Worm (Caenorhabditis elegans) whole organism, L4 larva: ENCODE results near the gene col-172.
A peak's percentile ranks its signal among the peaks of the same experiment; 100 is the strongest.

ENCODE experiments used
- F10B5.3 ChIP-seq: sonication (generic microtip); optimal IDR thresholded peaks from 2 replicates; lab custom pipeline; 2016; ENCODE audit warnings: mild to moderate bottlenecking, missing genetic modification characterization, missing compliant biosample characterization
- F44E2.7 ChIP-seq: fragments of 200-800 bp; sonication (Bioruptor generic); IDR thresholded peaks from 2 replicates; pipeline ENCODE4 v2.1.2; 2022; ENCODE audit warnings: missing genetic modification characterization, missing compliant biosample characterization
- R02D3.7 ChIP-seq: fragments of 150-350 bp; sonication (generic microtip); optimal IDR thresholded peaks from 3 replicates; lab custom pipeline; 2014; ENCODE audit warnings: missing biosample characterization, missing genetic modification characterization
- T20F7.1 ChIP-seq: fragments of 200-800 bp; sonication (Bioruptor generic); optimal IDR thresholded peaks from 2 replicates; lab custom pipeline; 2018; ENCODE audit warnings: mild to moderate bottlenecking, missing genetic modification characterization, missing compliant biosample characterization
- T26A8.4 ChIP-seq: fragments of 200-800 bp; sonication (Bioruptor generic); IDR thresholded peaks from 2 replicates; pipeline ENCODE4 v1.3.6; 2022; ENCODE audit warnings: missing genetic modification characterization, missing compliant biosample characterization
- ZK337.2 ChIP-seq: fragments of 200-800 bp; sonication (Bioruptor generic); IDR thresholded peaks from 2 replicates; pipeline ENCODE4 v1.3.6; 2022; ENCODE audit warnings: missing genetic modification reagents, missing genetic modification characterization, missing compliant biosample characterization
- aha-1 ChIP-seq: fragments of 150-350 bp; peaks from one replicate; lab custom pipeline; 2014; ENCODE audit warnings: missing biosample characterization, missing genetic modification characterization
- attf-4 ChIP-seq: sonication (generic microtip); optimal IDR thresholded peaks from 3 replicates; lab custom pipeline; 2017; ENCODE audit warnings: missing biosample characterization, missing genetic modification characterization
- ceh-20 ChIP-seq: fragments of 200-800 bp; sonication (Bioruptor generic); IDR thresholded peaks from 2 replicates; pipeline ENCODE4 v1.3.6; 2022; ENCODE audit warnings: missing genetic modification reagents, missing genetic modification characterization, missing compliant biosample characterization
- ceh-62 ChIP-seq: sonication (generic microtip); optimal IDR thresholded peaks from 2 replicates; lab custom pipeline; 2017; ENCODE audit warnings: missing biosample characterization, missing genetic modification characterization
- cey-2 ChIP-seq: sonication (generic microtip); optimal IDR thresholded peaks from 3 replicates; lab custom pipeline; 2017; ENCODE audit warnings: missing genetic modification characterization, mild to moderate bottlenecking, missing compliant biosample characterization, antibody characterized with exemption, borderline replicate concordance; ENCODE audit not compliant: insufficient read depth
- daf-16 ChIP-seq, 3 experiments: sonication (generic microtip); optimal IDR thresholded peaks; 2 replicates each; lab custom pipeline; 2016 to 2017; ENCODE audit warnings: missing genetic modification characterization in 3 of 3, missing genetic modification reagents in 3 of 3, mild to moderate bottlenecking in 2 of 3, missing compliant biosample characterization in 2 of 3, missing biosample characterization in 1 of 3, moderate library complexity in 1 of 3
- daf-8 ChIP-seq: fragments of 200-800 bp; sonication (Bioruptor generic); IDR thresholded peaks from 2 replicates; pipeline ENCODE4 v1.3.6; 2022; ENCODE audit warnings: missing genetic modification characterization, missing compliant biosample characterization
- dmd-6 ChIP-seq: fragments of 200-800 bp; sonication (Bioruptor generic); IDR thresholded peaks from 2 replicates; pipeline ENCODE4 v1.3.6; 2022; ENCODE audit warnings: missing genetic modification reagents, missing genetic modification characterization, missing compliant biosample characterization
- dpl-1 ChIP-seq: fragments of 150-350 bp; optimal IDR thresholded peaks from 2 replicates; lab custom pipeline; 2014; ENCODE audit warnings: missing biosample characterization, missing genetic modification reagents, missing genetic modification characterization
- dve-1 ChIP-seq: sonication (generic microtip); optimal IDR thresholded peaks from 2 replicates; lab custom pipeline; 2017; ENCODE audit warnings: antibody characterized with exemption, mild to moderate bottlenecking, missing genetic modification characterization, missing compliant biosample characterization; ENCODE audit not compliant: insufficient read depth
- egl-27 ChIP-seq: sonication (generic microtip); optimal IDR thresholded peaks from 3 replicates; lab custom pipeline; 2017; ENCODE audit warnings: missing biosample characterization, missing genetic modification reagents, missing genetic modification characterization
- egl-43 ChIP-seq: fragments of 200-800 bp; sonication (Bioruptor generic); IDR thresholded peaks from 2 replicates; pipeline ENCODE4 v1.3.6; 2022; ENCODE audit warnings: missing genetic modification reagents, missing genetic modification characterization, missing compliant biosample characterization
- fos-1 ChIP-seq: fragments of 150-350 bp; optimal IDR thresholded peaks from 2 replicates; lab custom pipeline; 2014; ENCODE audit warnings: missing biosample characterization, missing genetic modification characterization
- gei-8 ChIP-seq: fragments of 200-800 bp; sonication (Bioruptor generic); optimal IDR thresholded peaks from 2 replicates; lab custom pipeline; 2018; ENCODE audit warnings: mild to moderate bottlenecking, missing genetic modification characterization, missing compliant biosample characterization
- hif-1 ChIP-seq, 2 experiments: sonication (generic microtip); optimal IDR thresholded peaks; 2 replicates each; lab custom pipeline; 2016 to 2017; ENCODE audit warnings: missing compliant biosample characterization in 2 of 2, missing genetic modification characterization in 2 of 2, missing genetic modification reagents in 2 of 2, missing genotype in 2 of 2, mild to moderate bottlenecking in 1 of 2
- hlh-11 ChIP-seq: fragments of 200-800 bp; sonication (Bioruptor generic); optimal IDR thresholded peaks from 2 replicates; lab custom pipeline; 2018; ENCODE audit warnings: mild to moderate bottlenecking, missing genetic modification characterization, missing compliant biosample characterization
- hlh-30 ChIP-seq: sonication (generic microtip); optimal IDR thresholded peaks from 2 replicates; lab custom pipeline; 2017; ENCODE audit warnings: antibody characterized with exemption, mild to moderate bottlenecking, missing genetic modification characterization, missing compliant biosample characterization; ENCODE audit not compliant: insufficient read depth
- lin-13 ChIP-seq: fragments of 150-350 bp; optimal IDR thresholded peaks from 2 replicates; lab custom pipeline; 2014; ENCODE audit warnings: missing biosample characterization, missing genetic modification reagents, missing genetic modification characterization
- lin-29 ChIP-seq: fragments of 200-800 bp; sonication (Bioruptor generic); IDR thresholded peaks from 2 replicates; pipeline ENCODE4 v1.3.6; 2022; ENCODE audit warnings: missing genetic modification reagents, missing genetic modification characterization, missing compliant biosample characterization
- lin-38 ChIP-seq: fragments of 200-800 bp; sonication (Bioruptor generic); IDR thresholded peaks from 2 replicates; pipeline ENCODE4 v1.3.6; 2022; ENCODE audit warnings: missing genetic modification reagents, missing genetic modification characterization, missing compliant biosample characterization
- lsy-2 ChIP-seq, 2 experiments: fragments of 150-350 bp in 1 of 2; sonication (generic microtip) in 1 of 2; optimal IDR thresholded peaks; 2 replicates each; lab custom pipeline; 2014 to 2017; ENCODE audit warnings: missing biosample characterization in 2 of 2, missing genetic modification characterization in 2 of 2
- madf-9 ChIP-seq: fragments of 200-800 bp; sonication (Bioruptor generic); conservative IDR thresholded peaks from 2 replicates; pipeline ENCODE4 v1.3.6; 2022; ENCODE audit warnings: missing genetic modification reagents, missing genetic modification characterization, missing compliant biosample characterization
- mdl-1 ChIP-seq, 2 experiments: fragments of 150-350 bp in 1 of 2; sonication (generic microtip) in 1 of 2; optimal IDR thresholded peaks; 2 replicates each; lab custom pipeline; 2014 to 2017; ENCODE audit warnings: missing biosample characterization in 2 of 2, missing genetic modification characterization in 2 of 2
- mdt-29 ChIP-seq: fragments of 200-800 bp; sonication (Bioruptor generic); IDR thresholded peaks from 2 replicates; pipeline ENCODE4 v1.3.6; 2022; ENCODE audit warnings: missing genetic modification reagents, missing genetic modification characterization, missing compliant biosample characterization
- mep-1 ChIP-seq: fragments of 150-350 bp; sonication (generic microtip); optimal IDR thresholded peaks from 3 replicates; lab custom pipeline; 2014; ENCODE audit warnings: missing biosample characterization, missing genetic modification characterization
- nhr-102 ChIP-seq: sonication (generic microtip); optimal IDR thresholded peaks from 2 replicates; lab custom pipeline; 2016; ENCODE audit warnings: mild to moderate bottlenecking, missing genetic modification characterization, moderate library complexity, missing compliant biosample characterization
- nhr-28 ChIP-seq: fragments of 150-350 bp; optimal IDR thresholded peaks from 2 replicates; lab custom pipeline; 2014; ENCODE audit warnings: missing biosample characterization, missing genetic modification characterization
- nhr-41 ChIP-seq: fragments of 200-800 bp; sonication (Bioruptor generic); IDR thresholded peaks from 2 replicates; pipeline ENCODE4 v1.3.6; 2022; ENCODE audit warnings: missing genetic modification reagents, missing genetic modification characterization, missing compliant biosample characterization
- nhr-42 ChIP-seq: fragments of 200-800 bp; sonication (Bioruptor generic); IDR thresholded peaks from 2 replicates; pipeline ENCODE4 v1.3.6; 2022; ENCODE audit warnings: missing genetic modification characterization, missing compliant biosample characterization
- nhr-48 ChIP-seq: sonication (generic microtip); optimal IDR thresholded peaks from 2 replicates; lab custom pipeline; 2016; ENCODE audit warnings: mild to moderate bottlenecking, missing genetic modification characterization, missing compliant biosample characterization
- nhr-76 ChIP-seq: fragments of 150-350 bp; optimal IDR thresholded peaks from 2 replicates; lab custom pipeline; 2014; ENCODE audit warnings: missing biosample characterization, missing genetic modification characterization
- nhr-77 ChIP-seq: fragments of 150-350 bp; optimal IDR thresholded peaks from 2 replicates; lab custom pipeline; 2014; ENCODE audit warnings: missing biosample characterization, missing genetic modification characterization
- php-3 ChIP-seq: fragments of 200-800 bp; sonication (Bioruptor generic); IDR thresholded peaks from 2 replicates; pipeline ENCODE4 v1.3.6; 2022; ENCODE audit warnings: missing genetic modification reagents, missing genetic modification characterization, missing compliant biosample characterization
- pqm-1 ChIP-seq: sonication (generic microtip); optimal IDR thresholded peaks from 2 replicates; lab custom pipeline; 2017; ENCODE audit warnings: missing biosample characterization, missing genetic modification characterization
- sdz-12 ChIP-seq: fragments of 200-800 bp; sonication (Bioruptor generic); optimal IDR thresholded peaks from 2 replicates; lab custom pipeline; 2018; ENCODE audit warnings: mild to moderate bottlenecking, missing genetic modification characterization, missing compliant biosample characterization
- set-16 ChIP-seq: fragments of 200-800 bp; sonication (Bioruptor generic); IDR thresholded peaks from 2 replicates; pipeline ENCODE4 v1.3.6; 2022; ENCODE audit warnings: missing genetic modification reagents, missing genetic modification characterization, missing compliant biosample characterization
- skn-1 ChIP-seq: fragments of 150-350 bp; optimal IDR thresholded peaks from 2 replicates; lab custom pipeline; 2014; ENCODE audit warnings: missing biosample characterization, missing genetic modification characterization
- spr-1 ChIP-seq: sonication (generic microtip); optimal IDR thresholded peaks from 2 replicates; lab custom pipeline; 2016; ENCODE audit warnings: mild to moderate bottlenecking, missing genetic modification characterization, missing compliant biosample characterization
- vab-7 ChIP-seq: fragments of 200-800 bp; sonication (Bioruptor generic); IDR thresholded peaks from 2 replicates; pipeline ENCODE4 v1.3.6; 2022; ENCODE audit warnings: missing genetic modification reagents, missing genetic modification characterization, missing compliant biosample characterization
- zip-2 ChIP-seq: fragments of 150-350 bp; optimal IDR thresholded peaks from 2 replicates; lab custom pipeline; 2014; ENCODE audit warnings: missing biosample characterization, missing genetic modification characterization

Gene col-172

ce11 chrX:6665129-6665858 is 7.3 kb upstream of the col-172 start:
- no peak for TF ChIP-seq ceh-20 (GFP tag; lab: Robert Waterston, UW)
- TF ChIP-seq egl-43: no peak
- TF ChIP-seq madf-9: no peak
- TF ChIP-seq dpl-1: no peak
- TF ChIP-seq lin-29: no peak
- TF ChIP-seq mep-1: no peak
- peak; percentile 22 for TF ChIP-seq nhr-48 (tag; lab: Kevin White, UChicago)
- TF ChIP-seq nhr-41 (GFP tag; lab: Robert Waterston, UW): no peak
- no peak for TF ChIP-seq skn-1 (tag; lab: Kevin White, UChicago)
- TF ChIP-seq cey-2 (tag; lab: Kevin White, UChicago): no peak
- TF ChIP-seq sdz-12: no peak
- peak in 1 of 2 experiments; percentile 36 for TF ChIP-seq mdl-1 (tag; optimal IDR thresholded peaks at IDR 0.05; lab: Kevin White, UChicago)
- TF ChIP-seq attf-4: no peak
- TF ChIP-seq hlh-11: peak; percentile 81
- TF ChIP-seq pqm-1 (tag; lab: Kevin White, UChicago): peak; percentile 38
- TF ChIP-seq php-3 (GFP tag; lab: Robert Waterston, UW): 0 out of 2 replicates have a peak, but pooled peaks have one; percentile 28
- peak; percentile 47 for TF ChIP-seq hlh-30 (tag; lab: Kevin White, UChicago)
- TF ChIP-seq gei-8 (GFP tag; lab: Kevin White, UChicago): no peak
- TF ChIP-seq mdt-29 (GFP tag; lab: Robert Waterston, UW): no peak
- TF ChIP-seq nhr-28 (tag; lab: Kevin White, UChicago): peak; percentile 75
- no peak for TF ChIP-seq nhr-102 (tag; lab: Kevin White, UChicago)
- TF ChIP-seq dmd-6 (GFP tag; lab: Robert Waterston, UW): peak; percentile 68
- TF ChIP-seq lin-38 (GFP tag; lab: Robert Waterston, UW): no peak
- TF ChIP-seq ZK337.2 (GFP tag; lab: Robert Waterston, UW): no peak
- peak; percentile 49 for TF ChIP-seq dve-1
- no peak for TF ChIP-seq daf-16 (GFP tag; optimal IDR thresholded peaks at IDR 0.05; lab: Kevin White, UChicago)
- peak; percentile 49 for TF ChIP-seq daf-16 (tag; optimal IDR thresholded peaks at IDR 0.05; lab: Kevin White, UChicago)
- no peak for TF ChIP-seq nhr-42 (GFP tag; lab: Robert Waterston, UW)
- TF ChIP-seq F44E2.7 (GFP tag; lab: Robert Waterston, UW): no peak
- TF ChIP-seq egl-27 (tag; lab: Kevin White, UChicago): no peak
- peak in 1 of 2 experiments; percentile 8 for TF ChIP-seq lsy-2 (tag; optimal IDR thresholded peaks at IDR 0.05; lab: Kevin White, UChicago)
- TF ChIP-seq set-16: no peak
- TF ChIP-seq nhr-77 (tag; lab: Kevin White, UChicago): no peak
- no peak for TF ChIP-seq F10B5.3 (tag; lab: Kevin White, UChicago)
- TF ChIP-seq zip-2: no peak
- TF ChIP-seq T26A8.4: no peak
- TF ChIP-seq ceh-62 (tag; lab: Kevin White, UChicago): no peak
- no peak for TF ChIP-seq T20F7.1 (GFP tag; lab: Kevin White, UChicago)
- TF ChIP-seq daf-8: no peak
- no peak for TF ChIP-seq vab-7 (GFP tag; lab: Robert Waterston, UW)
- TF ChIP-seq aha-1 (tag; lab: Kevin White, UChicago): no peak
- no peak for TF ChIP-seq fos-1 (tag; lab: Kevin White, UChicago)
- TF ChIP-seq lin-13 (GFP tag; lab: Kevin White, UChicago): no peak
- TF ChIP-seq nhr-76: no peak
- no peak for TF ChIP-seq spr-1 (tag; lab: Kevin White, UChicago)
- TF ChIP-seq R02D3.7 (tag; lab: Kevin White, UChicago): no peak
- peak in 1 of 2 experiments; percentile 68 for TF ChIP-seq hif-1 (tag; optimal IDR thresholded peaks at IDR 0.05; lab: Kevin White, UChicago)
- TF ChIP-seq, all 104 proteins: peak for 12
